Fruit fly (Drosophila melanogaster) whole organism, embryonic: ENCODE data around the gene CG5191.
A peak's percentile ranks its signal among the peaks of the same experiment; 100 is the strongest.

Experiments used
- Atf3 ChIP-seq: fragments of 200-800 bp; sonication (Bioruptor generic); optimal IDR thresholded peaks from 3 replicates; lab custom pipeline; 2016; ENCODE audit warnings: missing biosample characterization, missing genetic modification characterization
- CG10366 ChIP-seq: fragments of 200-800 bp; sonication (Bioruptor generic); IDR thresholded peaks from 2 replicates; pipeline ENCODE4 v1.3.6; 2022; ENCODE audit warnings: missing biosample characterization, missing genetic modification characterization
- CG10462 ChIP-seq: fragments of 200-800 bp; sonication (Bioruptor generic); optimal IDR thresholded peaks from 2 replicates; lab custom pipeline; 2016; ENCODE audit warnings: missing biosample characterization, missing genetic modification characterization
- CG12155 ChIP-seq: fragments of 200-800 bp; sonication (Bioruptor generic); optimal IDR thresholded peaks from 3 replicates; lab custom pipeline; 2016; ENCODE audit warnings: missing biosample characterization, missing genetic modification characterization
- CG14710 ChIP-seq: fragments of 200-800 bp; sonication (Bioruptor generic); optimal IDR thresholded peaks from 3 replicates; lab custom pipeline; 2019; ENCODE audit warnings: missing biosample characterization, mild to moderate bottlenecking, missing genetic modification characterization, moderate library complexity
- CG15696 ChIP-seq: fragments of 200-800 bp; sonication (Bioruptor generic); optimal IDR thresholded peaks from 2 replicates; lab custom pipeline; 2019; ENCODE audit warnings: missing biosample characterization, mild to moderate bottlenecking, missing genetic modification characterization, moderate library complexity
- CG17568 ChIP-seq: fragments of 200-800 bp; sonication (Bioruptor generic); optimal IDR thresholded peaks from 2 replicates; lab custom pipeline; 2018; ENCODE audit warnings: missing biosample characterization, mild to moderate bottlenecking, missing genetic modification characterization, moderate library complexity
- CG17612 ChIP-seq: fragments of 200-800 bp; sonication (Bioruptor generic); IDR thresholded peaks from 2 replicates; pipeline ENCODE4 v1.3.6; 2022; ENCODE audit warnings: missing biosample characterization, missing genetic modification characterization
- CG17802 ChIP-seq: fragments of 200-800 bp; sonication (Bioruptor generic); optimal IDR thresholded peaks from 2 replicates; lab custom pipeline; 2018; ENCODE audit warnings: missing biosample characterization, mild to moderate bottlenecking, missing genetic modification characterization, moderate library complexity
- CG18262 ChIP-seq: fragments of 200-800 bp; optimal IDR thresholded peaks from 3 replicates; lab custom pipeline; 2019; ENCODE audit warnings: missing biosample characterization, mild to moderate bottlenecking, missing genetic modification characterization, moderate library complexity
- CG2678 ChIP-seq: fragments of 200-800 bp; sonication (Bioruptor generic); optimal IDR thresholded peaks from 3 replicates; lab custom pipeline; 2019; ENCODE audit warnings: missing biosample characterization, mild to moderate bottlenecking, missing genetic modification characterization, moderate library complexity
- CG32767 ChIP-seq: fragments of 200-800 bp; sonication (Bioruptor generic); IDR thresholded peaks from 2 replicates; pipeline ENCODE4 v1.3.6; 2022; ENCODE audit warnings: missing biosample characterization, missing genetic modification characterization
- CG3726 ChIP-seq: fragments of 200-800 bp; sonication (Bioruptor generic); IDR thresholded peaks from 3 replicates; pipeline ENCODE4, ENCODE4 v1.3.6; 2022; ENCODE audit warnings: missing biosample characterization, missing genetic modification characterization
- CG8359 ChIP-seq: fragments of 200-800 bp; sonication (Bioruptor generic); optimal IDR thresholded peaks from 2 replicates; lab custom pipeline; 2017; ENCODE audit warnings: missing biosample characterization, mild to moderate bottlenecking, missing genetic modification characterization, borderline replicate concordance
- CHES-1-like ChIP-seq: fragments of 200-800 bp; sonication (Bioruptor generic); optimal IDR thresholded peaks from 2 replicates; lab custom pipeline; 2016; ENCODE audit warnings: missing biosample characterization, missing genetic modification characterization
- Dip2 ChIP-seq: fragments of 200-800 bp; sonication (Bioruptor generic); IDR thresholded peaks from 2 replicates; pipeline ENCODE4 v1.3.6; 2022; ENCODE audit warnings: missing biosample characterization, missing genetic modification characterization
- ERR ChIP-seq: fragments of 200-800 bp; sonication (Bioruptor generic); optimal IDR thresholded peaks from 2 replicates; lab custom pipeline; 2016; ENCODE audit warnings: missing biosample characterization, missing genetic modification characterization
- Eip74EF ChIP-seq, 2 experiments: fragments of 200-800 bp in 1 of 2; fragments of >200 bp in 1 of 2; sonication (Bioruptor generic) in 1 of 2; optimal IDR thresholded peaks; 2 replicates each; lab custom pipeline; 2017 to 2019; ENCODE audit warnings: missing biosample characterization in 2 of 2, missing genetic modification characterization in 2 of 2, mild to moderate bottlenecking in 1 of 2, moderate library complexity in 1 of 2
- HLH4C ChIP-seq: fragments of 200-800 bp; sonication (Bioruptor generic); IDR thresholded peaks from 3 replicates; pipeline ENCODE4 v1.3.6; 2022; ENCODE audit warnings: missing biosample characterization, missing genetic modification characterization; ENCODE audit not compliant: partially characterized antibody
- Hmx ChIP-seq: fragments of 200-800 bp; sonication (Bioruptor generic); optimal IDR thresholded peaks from 2 replicates; lab custom pipeline; 2016; ENCODE audit warnings: missing biosample characterization, missing genetic modification characterization
- Kr ChIP-seq: fragments of 200-800 bp; sonication (Bioruptor generic); optimal IDR thresholded peaks from 2 replicates; lab custom pipeline; 2017; ENCODE audit warnings: missing biosample characterization, mild to moderate bottlenecking, missing genetic modification characterization
- MESR4 ChIP-seq: fragments of 200-800 bp; sonication (Bioruptor generic); optimal IDR thresholded peaks from 2 replicates; lab custom pipeline; 2018; ENCODE audit warnings: missing biosample characterization, mild to moderate bottlenecking, missing genetic modification characterization, moderate library complexity
- MTF-1 ChIP-seq: fragments of 200-800 bp; sonication (Bioruptor generic); optimal IDR thresholded peaks from 2 replicates; lab custom pipeline; 2018; ENCODE audit warnings: missing biosample characterization, mild to moderate bottlenecking, missing genetic modification characterization, borderline replicate concordance
- Max ChIP-seq: fragments of 200-800 bp; sonication (Bioruptor generic); optimal IDR thresholded peaks from 2 replicates; lab custom pipeline; 2016; ENCODE audit warnings: missing biosample characterization, mild to moderate bottlenecking, missing genetic modification characterization
- NK7.1 ChIP-seq: fragments of 200-800 bp; sonication (Bioruptor generic); optimal IDR thresholded peaks from 3 replicates; lab custom pipeline; 2016; ENCODE audit warnings: missing biosample characterization, missing genetic modification characterization
- Optix ChIP-seq: fragments of 200-800 bp; sonication (Bioruptor generic); IDR thresholded peaks from 3 replicates; pipeline ENCODE4 v1.3.6; 2022; ENCODE audit warnings: missing biosample characterization, missing genetic modification characterization
- PHDP ChIP-seq: fragments of 200-800 bp; sonication (Bioruptor generic); optimal IDR thresholded peaks from 3 replicates; lab custom pipeline; 2018; ENCODE audit warnings: missing biosample characterization, mild to moderate bottlenecking, missing genetic modification characterization, moderate library complexity
- Ptx1 ChIP-seq: fragments of 200-800 bp; sonication (Bioruptor generic); IDR thresholded peaks from 2 replicates; pipeline ENCODE4 v1.3.6; 2022; ENCODE audit warnings: missing biosample characterization, missing genetic modification characterization
- Spps ChIP-seq: fragments of 200-800 bp; sonication (Bioruptor generic); optimal IDR thresholded peaks from 2 replicates; lab custom pipeline; 2018; ENCODE audit warnings: missing biosample characterization, mild to moderate bottlenecking, missing genetic modification characterization
- Sry-β ChIP-seq: fragments of 200-800 bp; sonication (Bioruptor generic); optimal IDR thresholded peaks from 2 replicates; lab custom pipeline; 2018; ENCODE audit warnings: missing biosample characterization, mild to moderate bottlenecking, missing genetic modification characterization, moderate library complexity
- Sry-δ ChIP-seq: fragments of 200-800 bp; sonication (Bioruptor generic); optimal IDR thresholded peaks from 2 replicates; lab custom pipeline; 2016; ENCODE audit warnings: missing biosample characterization, missing genetic modification characterization
- TFAM ChIP-seq: fragments of 200-800 bp; sonication (Bioruptor generic); optimal IDR thresholded peaks from 2 replicates; lab custom pipeline; 2017; ENCODE audit warnings: missing biosample characterization, missing genetic modification characterization, inconsistent platforms
- Usf ChIP-seq: fragments of 200-800 bp; sonication (Bioruptor generic); optimal IDR thresholded peaks from 2 replicates; lab custom pipeline; 2017; ENCODE audit warnings: missing genotype, missing biosample characterization, missing genetic modification characterization
- amos ChIP-seq: fragments of 200-800 bp; sonication (Bioruptor generic); IDR thresholded peaks from 2 replicates; pipeline ENCODE4 v1.3.6; 2022; ENCODE audit warnings: missing biosample characterization, missing genetic modification characterization; ENCODE audit not compliant: partially characterized antibody
- ap ChIP-seq: fragments of 200-800 bp; sonication (Bioruptor generic); IDR thresholded peaks from 2 replicates; pipeline ENCODE4 v1.3.6; 2022; ENCODE audit warnings: missing biosample characterization, missing genetic modification characterization
- bsh ChIP-seq, 2 experiments: fragments of 200-800 bp; sonication (Bioruptor generic); optimal IDR thresholded peaks; 2 replicates each; lab custom pipeline; 2017 to 2018; ENCODE audit warnings: mild to moderate bottlenecking in 2 of 2, missing biosample characterization in 2 of 2, missing genetic modification characterization in 2 of 2, moderate library complexity in 1 of 2
- dimm ChIP-seq: fragments of 200-800 bp; sonication (Bioruptor generic); IDR thresholded peaks from 2 replicates; pipeline ENCODE4 v1.3.6; 2022; ENCODE audit warnings: missing biosample characterization, missing genetic modification characterization
- dmrt11E ChIP-seq: fragments of 200-800 bp; sonication (Bioruptor generic); optimal IDR thresholded peaks from 3 replicates; lab custom pipeline; 2018; ENCODE audit warnings: missing biosample characterization, mild to moderate bottlenecking, missing genetic modification characterization, moderate library complexity
- emc ChIP-seq: fragments of 200-800 bp; sonication (Bioruptor generic); optimal IDR thresholded peaks from 2 replicates; lab custom pipeline; 2016; ENCODE audit warnings: missing biosample characterization, missing genetic modification characterization
- en ChIP-seq: fragments of 200-800 bp; sonication (Bioruptor generic); optimal IDR thresholded peaks from 2 replicates; lab custom pipeline; 2016; ENCODE audit warnings: missing biosample characterization, missing genetic modification characterization
- fd3F ChIP-seq: fragments of 200-800 bp; sonication (Bioruptor generic); optimal IDR thresholded peaks from 2 replicates; lab custom pipeline; 2018; ENCODE audit warnings: missing biosample characterization, mild to moderate bottlenecking, missing genetic modification characterization, moderate library complexity
- fd96Cb ChIP-seq: fragments of 200-800 bp; sonication (Bioruptor generic); optimal IDR thresholded peaks from 2 replicates; lab custom pipeline; 2018; ENCODE audit warnings: missing biosample characterization, mild to moderate bottlenecking, missing genetic modification characterization, moderate library complexity
- hkb ChIP-seq, 2 experiments: fragments of 200-800 bp in 1 of 2; fragments of >200 bp in 1 of 2; sonication (Bioruptor generic) in 1 of 2; IDR thresholded peaks in 1 of 2; optimal IDR thresholded peaks in 1 of 2; 2 replicates each; pipeline versions ENCODE4 v1.3.6 to Lab custom; 2017 to 2022; ENCODE audit warnings: missing biosample characterization in 1 of 2, missing genetic modification characterization in 1 of 2
- nerfin-1 ChIP-seq: fragments of 200-800 bp; sonication (Bioruptor generic); optimal IDR thresholded peaks from 3 replicates; lab custom pipeline; 2019; ENCODE audit warnings: missing biosample characterization, mild to moderate bottlenecking, missing genetic modification characterization, moderate library complexity
- odd ChIP-seq: fragments of 200-800 bp; sonication (Bioruptor generic); optimal IDR thresholded peaks from 2 replicates; lab custom pipeline; 2017; ENCODE audit warnings: missing biosample characterization, mild to moderate bottlenecking, missing genetic modification characterization
- rib ChIP-seq: fragments of 200-800 bp; sonication (Bioruptor generic); IDR thresholded peaks from 2 replicates; pipeline ENCODE4 v1.3.6; 2022; ENCODE audit warnings: missing biosample characterization, missing genetic modification characterization
- scrt ChIP-seq: fragments of 200-800 bp; sonication (Bioruptor generic); optimal IDR thresholded peaks from 2 replicates; lab custom pipeline; 2018; ENCODE audit warnings: missing biosample characterization, mild to moderate bottlenecking, missing genetic modification characterization, moderate library complexity
- sqz ChIP-seq: fragments of 200-800 bp; sonication (Bioruptor generic); optimal IDR thresholded peaks from 3 replicates; lab custom pipeline; 2018; ENCODE audit warnings: missing biosample characterization, mild to moderate bottlenecking, missing genetic modification characterization
- trem ChIP-seq: fragments of 200-800 bp; optimal IDR thresholded peaks from 3 replicates; lab custom pipeline; 2019; ENCODE audit warnings: missing biosample characterization, mild to moderate bottlenecking, missing genetic modification characterization, moderate library complexity

Gene CG5191

DNA sequence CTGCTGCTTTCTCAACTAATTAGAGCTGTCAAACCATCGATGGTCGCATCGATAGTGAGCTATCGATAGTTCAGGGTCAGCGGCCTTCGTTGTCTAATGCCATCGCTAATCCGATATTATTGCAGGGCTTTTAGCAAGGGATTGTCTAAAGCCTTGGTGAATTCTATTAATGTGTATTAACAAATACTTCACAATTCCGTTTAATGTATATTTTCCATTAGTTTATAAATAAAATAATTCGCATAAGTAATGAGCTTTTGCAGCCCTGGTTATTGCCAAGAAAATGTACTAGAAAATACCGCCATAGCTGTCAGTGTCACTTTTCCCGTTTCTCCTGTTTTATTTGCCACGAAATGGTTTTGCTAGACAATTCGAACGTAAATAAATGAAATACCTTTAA lies 19.2 kb downstream of the CG5191 start, which contains the start of the genes EloB and Srp14 (continued):
- TF ChIP-seq nerfin-1 (tag; lab: Kevin White, UChicago) (peak; percentile 77), hkb (optimal IDR thresholded peaks at IDR 0.05; lab: Kevin White, UChicago) (peak; percentile 43), hkb (GFP tag; IDR thresholded peaks at IDR 0.05; lab: Robert Waterston, UW) (peak; percentile 78), scrt (GFP tag; lab: Kevin White, UChicago) (peak; percentile 71), Eip74EF (GFP tag; optimal IDR thresholded peaks at IDR 0.05; lab: Kevin White, UChicago) (no peak), PHDP (peak; percentile 85), MTF-1 (GFP tag; lab: Kevin White, UChicago) (peak; percentile 31), CHES-1-like (GFP tag; lab: Kevin White, UChicago) (peak; percentile 86), Max (peak; percentile 79), Sry-β (no peak), CG10366 (GFP tag; lab: Robert Waterston, UW) (peak; percentile 66), emc (GFP tag; lab: Kevin White, UChicago) (peak; percentile 48), CG18262 (tag; lab: Kevin White, UChicago) (peak; percentile 77), MESR4 (GFP tag; lab: Kevin White, UChicago) (peak; percentile 90), ERR (GFP tag; lab: Kevin White, UChicago) (peak; percentile 68), CG3726 (GFP tag; lab: Robert Waterston, UW) (0 out of 3 replicates have a peak, but pooled peaks have one; percentile 13), trem (tag; lab: Kevin White, UChicago) (peak; percentile 93), odd (GFP tag; lab: Kevin White, UChicago) (no peak), CG12155 (peak; percentile 77), amos (peak; percentile 97), CG17802 (tag; lab: Kevin White, UChicago) (peak; percentile 23), dimm (GFP tag; lab: Robert Waterston, UW) (0 out of 2 replicates have a peak, but pooled peaks have one; percentile 40), en (GFP tag; lab: Kevin White, UChicago) (peak; percentile 31), dmrt11E (peak; percentile 78), NK7.1 (GFP tag; lab: Kevin White, UChicago) (peak; percentile 24), CG17612 (GFP tag; lab: Robert Waterston, UW) (peak; percentile 40; the same call in 1 of the 2 replicates), CG32767 (GFP tag; lab: Robert Waterston, UW) (peak; percentile 70; the same call in 1 of the 2 replicates), HLH4C (peak; percentile 92), Hmx (GFP tag; lab: Kevin White, UChicago) (peak; percentile 53), Atf3 (GFP tag; lab: Kevin White, UChicago) (peak; percentile 61), TFAM (peak; percentile 69), Ptx1 (GFP tag; lab: Robert Waterston, UW) (peak; percentile 80), bsh (GFP tag; optimal IDR thresholded peaks at IDR 0.05; lab: Kevin White, UChicago) (peak in 1 of 2 experiments; percentile 82), rib (GFP tag; lab: Robert Waterston, UW) (peak; percentile 71; the same call in 1 of the 2 replicates), Dip2 (GFP tag; lab: Robert Waterston, UW) (no peak), sqz (GFP tag; lab: Kevin White, UChicago) (no peak), CG15696 (peak; percentile 87), fd96Cb (tag; lab: Kevin White, UChicago) (peak; percentile 62), ap (GFP tag; lab: Robert Waterston, UW) (0 out of 2 replicates have a peak, but pooled peaks have one; percentile 33), fd3F (GFP tag; lab: Kevin White, UChicago) (peak; percentile 65), Sry-δ (GFP tag; lab: Kevin White, UChicago) (peak; percentile 99), CG17568 (GFP tag; lab: Kevin White, UChicago) (no peak), Optix (GFP tag; lab: Robert Waterston, UW) (no peak), Spps (tag; lab: Kevin White, UChicago) (peak; percentile 63), Usf (GFP tag; lab: Kevin White, UChicago) (peak; percentile 19), CG8359 (GFP tag; lab: Kevin White, UChicago) (no peak), CG14710 (tag; lab: Kevin White, UChicago) (peak; percentile 95), Kr (GFP tag; lab: Kevin White, UChicago) (no peak), CG2678 (tag; lab: Kevin White, UChicago) (peak; percentile 84), CG10462 (GFP tag; lab: Kevin White, UChicago) (peak; percentile 61)
